Fruit fly (Drosophila melanogaster): ENCODE results near the gene gpp.

Gene gpp

dm6 chr3R:6394247-6394522, 12.5 kb upstream of the gpp start:
- TF ChIP-seq D1 (tag; optimal IDR thresholded peaks at IDR 0.05) (no peak), CG4496 (GFP tag; IDR thresholded peaks at IDR 0.05) (no peak), CG15710 (tag; optimal IDR thresholded peaks at IDR 0.05) (no peak), rn (GFP tag; IDR thresholded peaks at IDR 0.05) (no peak), EcR (GFP tag; optimal IDR thresholded peaks at IDR 0.05) (peak; percentile 33)

dm6 chr3R:6395572-6396295, 10.9 kb upstream of the gpp start:
- peak; percentile 73 for TF ChIP-seq EcR (GFP tag; optimal IDR thresholded peaks at IDR 0.05)
- TF ChIP-seq CG34367 (tag; optimal IDR thresholded peaks at IDR 0.05), result no peak
- TF ChIP-seq gl (tag; optimal IDR thresholded peaks at IDR 0.05), result no peak
- no peak for TF ChIP-seq CG32121 (GFP tag; IDR thresholded peaks at IDR 0.05)
- TF ChIP-seq CG4496 (GFP tag; IDR thresholded peaks at IDR 0.05), result no peak
- TF ChIP-seq fd96Ca (GFP tag; IDR thresholded peaks at IDR 0.05), result no peak
- peak; percentile 50 for TF ChIP-seq Snoo (tag; optimal IDR thresholded peaks at IDR 0.05)
- no peak for TF ChIP-seq CG12605 (GFP tag; IDR thresholded peaks at IDR 0.05)
- no peak for TF ChIP-seq Ets98B (GFP tag; IDR thresholded peaks at IDR 0.05)
- TF ChIP-seq CG15710 (tag; optimal IDR thresholded peaks at IDR 0.05), result peak; percentile 45
- peak; percentile 48 for TF ChIP-seq CG17806 (tag; optimal IDR thresholded peaks at IDR 0.05)
- TF ChIP-seq CG9948 (tag; optimal IDR thresholded peaks at IDR 0.05), result peak; percentile 27
- peak; percentile 51 for TF ChIP-seq CG8159 (tag; optimal IDR thresholded peaks at IDR 0.05)
- peak; percentile 42 for TF ChIP-seq CG8301 (tag; optimal IDR thresholded peaks at IDR 0.05)
- no peak for TF ChIP-seq CG10348 (GFP tag; IDR thresholded peaks at IDR 0.05)
- no peak for TF ChIP-seq D1 (tag; optimal IDR thresholded peaks at IDR 0.05)
- no peak for TF ChIP-seq CG14655 (GFP tag; optimal IDR thresholded peaks at IDR 0.05)
- peak; percentile 33 for TF ChIP-seq Pif1A (GFP tag; optimal IDR thresholded peaks at IDR 0.05)
- no peak for TF ChIP-seq rn (GFP tag; IDR thresholded peaks at IDR 0.05)
- no peak for TF ChIP-seq CG13204 (GFP tag; optimal IDR thresholded peaks at IDR 0.05)
- TF ChIP-seq Pif1B (GFP tag; optimal IDR thresholded peaks at IDR 0.05), result peak; percentile 16

- peak; percentile 27 for TF ChIP-seq EcR (GFP tag; optimal IDR thresholded peaks at IDR 0.05)
- TF ChIP-seq rn (GFP tag; IDR thresholded peaks at IDR 0.05), result no peak
Observed at dm6 chr3R:6396613-6397012, 10.0 kb upstream of the gpp start.

- TF ChIP-seq CG8159 (tag; optimal IDR thresholded peaks at IDR 0.05), result peak; percentile 47
- TF ChIP-seq fd96Ca (GFP tag; IDR thresholded peaks at IDR 0.05), result no peak
- TF ChIP-seq gl (tag; optimal IDR thresholded peaks at IDR 0.05), result no peak
- peak; percentile 13 for TF ChIP-seq EcR (GFP tag; optimal IDR thresholded peaks at IDR 0.05)
- TF ChIP-seq CG15710 (tag; optimal IDR thresholded peaks at IDR 0.05), result peak; percentile 37
- TF ChIP-seq Snoo (tag; optimal IDR thresholded peaks at IDR 0.05), result peak; percentile 60
- no peak for TF ChIP-seq D1 (tag; optimal IDR thresholded peaks at IDR 0.05)
- TF ChIP-seq Pif1B (GFP tag; optimal IDR thresholded peaks at IDR 0.05), result no peak
- TF ChIP-seq CG9948 (tag; optimal IDR thresholded peaks at IDR 0.05), result no peak
- TF ChIP-seq Pif1A (GFP tag; optimal IDR thresholded peaks at IDR 0.05), result peak; percentile 55
- TF ChIP-seq CG17806 (tag; optimal IDR thresholded peaks at IDR 0.05), result peak; percentile 6
- no peak for TF ChIP-seq rn (GFP tag; IDR thresholded peaks at IDR 0.05)
- no peak for TF ChIP-seq CG13204 (GFP tag; optimal IDR thresholded peaks at IDR 0.05)
- TF ChIP-seq Ets98B (GFP tag; IDR thresholded peaks at IDR 0.05), result no peak
- no peak for TF ChIP-seq CG10348 (GFP tag; IDR thresholded peaks at IDR 0.05)
- TF ChIP-seq CG34367 (tag; optimal IDR thresholded peaks at IDR 0.05), result no peak
- TF ChIP-seq CG14655 (GFP tag; optimal IDR thresholded peaks at IDR 0.05), result peak; percentile 4
- TF ChIP-seq CG8301 (tag; optimal IDR thresholded peaks at IDR 0.05), result no peak
Observed at dm6 chr3R:6397611-6398092, 9.0 kb upstream of the gpp start.

dm6 chr3R:6399289-6399688, 7.4 kb upstream of the gpp start:
- TF ChIP-seq Pif1A (GFP tag; optimal IDR thresholded peaks at IDR 0.05) (no peak), CG34367 (tag; optimal IDR thresholded peaks at IDR 0.05) (no peak), CG8301 (tag; optimal IDR thresholded peaks at IDR 0.05) (no peak), CG4496 (GFP tag; IDR thresholded peaks at IDR 0.05) (no peak), D1 (tag; optimal IDR thresholded peaks at IDR 0.05) (no peak), CG10348 (GFP tag; IDR thresholded peaks at IDR 0.05) (no peak), CG12605 (GFP tag; IDR thresholded peaks at IDR 0.05) (no peak), CG17806 (tag; optimal IDR thresholded peaks at IDR 0.05) (no peak), Pif1B (GFP tag; optimal IDR thresholded peaks at IDR 0.05) (no peak)

- TF ChIP-seq rn (GFP tag; IDR thresholded peaks at IDR 0.05) (no peak), CG4496 (GFP tag; IDR thresholded peaks at IDR 0.05) (no peak), Snoo (tag; optimal IDR thresholded peaks at IDR 0.05) (no peak), gl (tag; optimal IDR thresholded peaks at IDR 0.05) (no peak), CG15710 (tag; optimal IDR thresholded peaks at IDR 0.05) (no peak), CG10348 (GFP tag; IDR thresholded peaks at IDR 0.05) (no peak), CG13204 (GFP tag; optimal IDR thresholded peaks at IDR 0.05) (no peak)
Observed at dm6 chr3R:6399752-6400151, 6.9 kb upstream of the gpp start.
